Fruit fly (Drosophila melanogaster): ENCODE data around the gene Gr22a.

The Gr22a gene

DNA sequence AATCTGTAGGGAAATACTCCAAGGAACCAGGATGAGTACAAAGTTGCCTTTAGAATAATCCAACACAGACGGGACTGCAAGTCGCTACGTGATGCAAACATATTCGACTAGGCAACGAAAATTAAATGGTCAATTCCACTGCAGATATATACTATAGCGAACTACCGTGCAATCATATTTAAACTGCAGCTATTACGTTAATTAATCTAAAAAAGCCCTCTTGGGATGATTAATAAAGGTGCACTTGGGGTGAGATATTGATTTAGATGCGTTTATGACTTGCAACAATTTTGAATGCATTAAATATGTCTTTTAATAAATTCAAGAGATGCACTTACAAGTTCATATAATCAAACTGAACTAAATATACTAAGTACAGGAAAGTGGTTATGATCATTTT lies 3.0 kb downstream of the Gr22a start, which contains the start of gene Gr22c:
Gene Gr22c (minus strand): TSS at position 101 of the 400 bp plus-strand sequence.
- TF ChIP-seq peb (GFP tag; IDR thresholded peaks at IDR 0.05) (no peak), dpn (GFP tag; optimal IDR thresholded peaks at IDR 0.05) (no peak), CG9727 (GFP tag; optimal IDR thresholded peaks at IDR 0.05) (no peak), tx (GFP tag; optimal IDR thresholded peaks at IDR 0.05) (no peak), HHEX (GFP tag; optimal IDR thresholded peaks at IDR 0.05) (no peak), mld (GFP tag; IDR thresholded peaks at IDR 0.05; ENCODE audit: partially characterized antibody) (no peak)

DNA sequence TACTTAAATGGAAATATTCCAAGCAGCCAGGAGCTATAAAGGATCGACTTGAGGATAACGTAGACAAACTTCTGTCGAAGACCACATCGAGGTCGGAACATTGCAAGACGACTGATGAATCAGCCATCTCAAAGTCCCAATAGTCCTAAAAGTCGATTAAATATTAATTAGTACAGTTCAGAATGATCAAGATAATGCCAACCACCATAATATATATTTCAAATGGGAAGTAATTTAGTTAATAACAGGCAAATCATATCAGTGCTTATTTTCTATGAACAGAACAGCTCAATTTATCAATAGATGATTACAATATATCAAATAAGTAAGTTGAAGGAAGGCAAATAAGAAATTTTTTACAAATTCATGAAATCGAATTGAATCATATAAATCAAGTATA lies 4.5 kb downstream of the Gr22a start, which contains the start of gene Gr22d:
Gene Gr22d (minus strand): TSS at position 101 of the 400 bp plus-strand sequence.
- TF ChIP-seq CG11398 (GFP tag; optimal IDR thresholded peaks at IDR 0.05) (no peak), Camta (GFP tag; optimal IDR thresholded peaks at IDR 0.05) (no peak)

DNA sequence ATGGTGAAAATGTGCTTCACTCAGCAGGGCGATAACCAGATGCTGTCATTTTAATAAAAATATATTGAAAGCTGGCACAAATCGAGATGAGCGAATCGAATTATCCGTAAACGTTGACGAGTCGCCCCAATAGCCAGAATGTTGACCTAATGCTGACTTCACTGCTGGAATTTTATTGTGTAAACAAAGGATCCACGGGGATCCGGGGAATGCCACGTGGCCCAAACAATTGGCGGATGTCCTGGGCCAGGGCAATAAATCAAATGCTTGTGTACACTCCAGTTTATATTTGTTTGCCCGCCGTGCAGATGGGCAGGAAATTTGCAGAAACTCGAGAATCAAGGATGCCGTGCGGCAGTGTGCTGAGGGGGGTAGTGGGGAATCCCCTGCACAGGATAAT lies 6.8 kb downstream of the Gr22a start:
- no peak for TF ChIP-seq CG6654 (GFP tag; optimal IDR thresholded peaks at IDR 0.05)
- peak; percentile 19 for TF ChIP-seq lab (GFP tag; optimal IDR thresholded peaks at IDR 0.05)
- no peak for TF ChIP-seq rib (GFP tag; IDR thresholded peaks at IDR 0.05)
- TF ChIP-seq danr (GFP tag; IDR thresholded peaks at IDR 0.05): no peak
- TF ChIP-seq tio (GFP tag; optimal IDR thresholded peaks at IDR 0.05): no peak
- TF ChIP-seq Ravus (GFP tag; IDR thresholded peaks at IDR 0.05): no peak
- TF ChIP-seq nerfin-1 (tag; optimal IDR thresholded peaks at IDR 0.05): peak; percentile 54
- TF ChIP-seq repo (GFP tag; optimal IDR thresholded peaks at IDR 0.05): no peak
- peak; percentile 44 for TF ChIP-seq onecut (GFP tag; IDR thresholded peaks at IDR 0.05)
- TF ChIP-seq odd (GFP tag; optimal IDR thresholded peaks at IDR 0.05): no peak
- TF ChIP-seq gfzf (GFP tag; optimal IDR thresholded peaks at IDR 0.05): no peak
- TF ChIP-seq lov (optimal IDR thresholded peaks at IDR 0.05): no peak
- TF ChIP-seq lov (GFP tag; IDR thresholded peaks at IDR 0.05): no peak
- TF ChIP-seq Max (GFP tag; optimal IDR thresholded peaks at IDR 0.05): no peak
- peak; percentile 41 for TF ChIP-seq CG18599 (GFP tag; optimal IDR thresholded peaks at IDR 0.05)
- TF ChIP-seq HLH4C (GFP tag; IDR thresholded peaks at IDR 0.05; ENCODE audit: partially characterized antibody): no peak
- TF ChIP-seq CG16813 (GFP tag; IDR thresholded peaks at IDR 0.05; ENCODE audit: partially characterized antibody): no peak
- peak; percentile 81 for TF ChIP-seq Hey (tag; optimal IDR thresholded peaks at IDR 0.05)
- no peak for TF ChIP-seq trem (tag; optimal IDR thresholded peaks at IDR 0.05)
- TF ChIP-seq abd-A (tag; optimal IDR thresholded peaks at IDR 0.05): peak; percentile 76
- peak; percentile 23 for TF ChIP-seq mirr (GFP tag; optimal IDR thresholded peaks at IDR 0.05)

DNA sequence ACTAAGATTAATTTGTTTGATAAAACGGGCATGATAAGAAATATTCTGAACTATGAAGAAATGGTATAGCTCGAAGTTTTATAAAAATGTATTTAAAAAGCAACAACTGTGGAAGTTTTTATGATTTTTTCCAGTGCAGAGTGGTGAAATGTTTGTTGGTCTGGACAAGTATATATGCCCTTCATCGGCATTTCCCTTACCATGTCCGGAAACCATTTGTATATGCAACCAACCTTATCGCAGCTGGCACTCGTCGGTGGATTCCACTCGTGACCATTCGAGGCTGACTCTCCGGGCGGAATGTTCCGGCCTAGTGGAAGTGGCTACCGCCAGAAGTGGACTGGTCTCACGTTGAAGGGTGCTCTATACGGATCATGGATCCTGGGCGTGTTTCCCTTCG lies 11.0 kb downstream of the Gr22a start, which contains the start of gene Gr22e:
Gene Gr22e (plus strand): TSS at position 301 of the 400 bp plus-strand sequence.
- no peak for TF ChIP-seq CG2120 (GFP tag; optimal IDR thresholded peaks at IDR 0.05)
- TF ChIP-seq ash1 (GFP tag; optimal IDR thresholded peaks at IDR 0.05): no peak
- no peak for TF ChIP-seq CG34224 (GFP tag; IDR thresholded peaks at IDR 0.05; ENCODE audit: partially characterized antibody)
- no peak for TF ChIP-seq CG1602 (GFP tag; optimal IDR thresholded peaks at IDR 0.05)
- TF ChIP-seq ind (GFP tag; optimal IDR thresholded peaks at IDR 0.05): no peak
- TF ChIP-seq run (tag; optimal IDR thresholded peaks at IDR 0.05): no peak
- TF ChIP-seq Abd-B (GFP tag; optimal IDR thresholded peaks at IDR 0.05): no peak
- no peak for TF ChIP-seq CG1529 (GFP tag; optimal IDR thresholded peaks at IDR 0.05)
- TF ChIP-seq CG33557 (GFP tag; optimal IDR thresholded peaks at IDR 0.05): no peak

All from whole organism, embryonic.